Fruit fly (Drosophila melanogaster): ENCODE results near the gene yellow-k.

The yellow-k gene

DNA sequence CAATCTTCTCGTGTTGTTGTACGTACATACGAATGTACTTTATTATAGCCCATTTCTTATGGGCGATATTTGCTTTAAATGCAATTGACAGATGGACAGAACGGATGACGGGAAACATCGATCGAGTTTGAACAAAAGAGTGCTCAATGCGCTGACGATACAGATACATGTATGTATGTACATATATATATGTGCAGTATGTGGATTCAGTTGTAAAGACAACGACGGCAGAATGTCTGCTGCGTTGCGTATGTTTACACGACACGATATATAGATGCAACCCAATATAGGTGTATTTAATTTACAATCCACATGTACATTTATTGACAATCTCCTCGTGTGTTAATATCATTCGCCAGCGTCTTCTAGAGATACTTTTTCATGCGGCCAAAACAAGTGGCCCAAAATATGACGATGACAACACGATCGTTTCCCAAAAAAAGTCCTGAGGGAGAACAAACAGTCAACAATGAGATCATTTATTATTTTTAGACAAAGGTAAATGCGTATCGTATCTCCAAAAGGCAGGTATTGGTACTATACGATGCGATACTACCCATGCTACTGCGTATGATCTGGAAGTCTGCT lies 10.3 kb downstream of the yellow-k start (continued):
- TF ChIP-seq E2f2 (GFP tag; IDR thresholded peaks at IDR 0.05) (no peak), NfI (GFP tag; optimal IDR thresholded peaks at IDR 0.05) (no peak), wor (GFP tag; IDR thresholded peaks at IDR 0.05) (no peak), CG6854 (GFP tag; optimal IDR thresholded peaks at IDR 0.05) (no peak), tap (tag; optimal IDR thresholded peaks at IDR 0.05) (peak; percentile 0), CG4730 (GFP tag; IDR thresholded peaks at IDR 0.05) (no peak), CG10209 (GFP tag; optimal IDR thresholded peaks at IDR 0.05) (peak; percentile 2), slou (GFP tag; optimal IDR thresholded peaks at IDR 0.05) (no peak), sc (optimal IDR thresholded peaks at IDR 0.05) (no peak), sc (GFP tag; optimal IDR thresholded peaks at IDR 0.05) (no peak), Hand (GFP tag; optimal IDR thresholded peaks at IDR 0.05) (no peak), maf-S (GFP tag; optimal IDR thresholded peaks at IDR 0.05) (no peak), CG7963 (GFP tag; IDR thresholded peaks at IDR 0.05; ENCODE audit: partially characterized antibody) (no peak), CG7786 (GFP tag; optimal IDR thresholded peaks at IDR 0.05) (no peak), kah (GFP tag; optimal IDR thresholded peaks at IDR 0.05) (no peak), ci (GFP tag; IDR thresholded peaks at IDR 0.05) (peak; percentile 43; the same call in 1 of the 3 replicates), fd64A (GFP tag; optimal IDR thresholded peaks at IDR 0.05) (peak; percentile 11), kni (GFP tag; optimal IDR thresholded peaks at IDR 0.05) (peak; percentile 76), caup (GFP tag; optimal IDR thresholded peaks at IDR 0.05; ENCODE audit: severe bottlenecking) (no peak), Pdp1 (GFP tag; optimal IDR thresholded peaks at IDR 0.05) (no peak), gem (tag; optimal IDR thresholded peaks at IDR 0.05) (no peak), Tbp (GFP tag; optimal IDR thresholded peaks at IDR 0.05) (no peak), mld (GFP tag; IDR thresholded peaks at IDR 0.05; ENCODE audit: partially characterized antibody) (no peak), CG10267 (tag; optimal IDR thresholded peaks at IDR 0.05) (no peak), Elba2 (GFP tag; optimal IDR thresholded peaks at IDR 0.05) (no peak), CG3407 (GFP tag; optimal IDR thresholded peaks at IDR 0.05) (peak; percentile 23), ken (GFP tag; IDR thresholded peaks at IDR 0.05) (no peak), lbe (GFP tag; optimal IDR thresholded peaks at IDR 0.05) (peak; percentile 12), mirr (GFP tag; optimal IDR thresholded peaks at IDR 0.05) (no peak), CG10979 (tag; optimal IDR thresholded peaks at IDR 0.05) (no peak), MTF-1 (GFP tag; optimal IDR thresholded peaks at IDR 0.05; ENCODE audit: borderline replicate concordance) (peak; percentile 32), CG4707 (GFP tag; optimal IDR thresholded peaks at IDR 0.05) (peak; percentile 40), Rfx (GFP tag; IDR thresholded peaks at IDR 0.05) (no peak), CG11085 (GFP tag; IDR thresholded peaks at IDR 0.05) (no peak), D19A (tag; optimal IDR thresholded peaks at IDR 0.05) (no peak), CG11456 (GFP tag; IDR thresholded peaks at IDR 0.05) (no peak), CG11504 (tag; optimal IDR thresholded peaks at IDR 0.05) (no peak), CG1603 (tag; optimal IDR thresholded peaks at IDR 0.05) (peak; percentile 28), CG12299 (tag; optimal IDR thresholded peaks at IDR 0.05) (peak; percentile 35), CG11723 (GFP tag; optimal IDR thresholded peaks at IDR 0.05) (peak; percentile 39), phol (tag; optimal IDR thresholded peaks at IDR 0.05) (no peak), Dip3 (GFP tag; optimal IDR thresholded peaks at IDR 0.05) (no peak), CG12071 (GFP tag; optimal IDR thresholded peaks at IDR 0.05) (peak; percentile 26), cg (GFP tag; optimal IDR thresholded peaks at IDR 0.05) (peak; percentile 19), tin (GFP tag; optimal IDR thresholded peaks at IDR 0.05) (no peak), CG1647 (GFP tag; optimal IDR thresholded peaks at IDR 0.05) (no peak), CG5180 (GFP tag; optimal IDR thresholded peaks at IDR 0.05) (peak; percentile 33), CG16815 (GFP tag; optimal IDR thresholded peaks at IDR 0.05) (no peak), Jarid2 (GFP tag; optimal IDR thresholded peaks at IDR 0.05) (no peak), CG5953 (GFP tag; IDR thresholded peaks at IDR 0.05) (no peak)

All from whole organism, embryonic.